Fruit fly (Drosophila melanogaster): ENCODE data around the gene CG31106.

- TF ChIP-seq CG8159 (tag; optimal IDR thresholded peaks at IDR 0.05), result no peak
- no peak for TF ChIP-seq CG15710 (tag; optimal IDR thresholded peaks at IDR 0.05)
- TF ChIP-seq Ets98B (GFP tag; IDR thresholded peaks at IDR 0.05), result no peak
- no peak for TF ChIP-seq CG4496 (GFP tag; IDR thresholded peaks at IDR 0.05)
- TF ChIP-seq Pif1A (GFP tag; optimal IDR thresholded peaks at IDR 0.05), result no peak
- no peak for TF ChIP-seq rn (GFP tag; IDR thresholded peaks at IDR 0.05)
- TF ChIP-seq EcR (GFP tag; optimal IDR thresholded peaks at IDR 0.05), result no peak
- TF ChIP-seq CG9948 (tag; optimal IDR thresholded peaks at IDR 0.05), result no peak
- no peak for TF ChIP-seq CG17806 (tag; optimal IDR thresholded peaks at IDR 0.05)
These were observed 20.0 kb downstream of the CG31106 start for dm6 chr3R:25236121-25236520.

Data from whole organism, pupa.